Fruit fly (Drosophila melanogaster): Measurements from ENCODE around the gene CG10943.

CG10943 gene

dm6 chr3L:12842532-12842931, 20.2 kb downstream of the CG10943 start:
- no peak for TF ChIP-seq CG17801 (GFP tag; optimal IDR thresholded peaks at IDR 0.05; ENCODE audit: partially characterized antibody)

- no peak for TF ChIP-seq CG17801 (GFP tag; optimal IDR thresholded peaks at IDR 0.05; ENCODE audit: partially characterized antibody)
Measured at dm6 chr3L:12841459-12841858, 21.3 kb downstream of the CG10943 start.

- no peak for TF ChIP-seq CG17801 (GFP tag; optimal IDR thresholded peaks at IDR 0.05; ENCODE audit: partially characterized antibody)
Measured at dm6 chr3L:12839882-12840281, 22.8 kb downstream of the CG10943 start.

dm6 chr3L:12837196-12837720, 25.5 kb downstream of the CG10943 start:
- TF ChIP-seq CG17801 (GFP tag; optimal IDR thresholded peaks at IDR 0.05; ENCODE audit: partially characterized antibody), result no peak

dm6 chr3L:12835511-12836479, 26.9 kb downstream of the CG10943 start:
- TF ChIP-seq CG17801 (GFP tag; optimal IDR thresholded peaks at IDR 0.05; ENCODE audit: partially characterized antibody), result no peak

- TF ChIP-seq CG17801 (GFP tag; optimal IDR thresholded peaks at IDR 0.05; ENCODE audit: partially characterized antibody), result peak; percentile 91
Measured at dm6 chr3L:12834526-12835213, 28.1 kb downstream of the CG10943 start.

dm6 chr3L:12833864-12834525, 28.7 kb downstream of the CG10943 start:
- no peak for TF ChIP-seq CG17801 (GFP tag; optimal IDR thresholded peaks at IDR 0.05; ENCODE audit: partially characterized antibody)

dm6 chr3L:12833354-12833753, 29.4 kb downstream of the CG10943 start:
- no peak for TF ChIP-seq CG17801 (GFP tag; optimal IDR thresholded peaks at IDR 0.05; ENCODE audit: partially characterized antibody)

- TF ChIP-seq CG17801 (GFP tag; optimal IDR thresholded peaks at IDR 0.05; ENCODE audit: partially characterized antibody), result no peak
Measured at dm6 chr3L:12832355-12832881, 30.3 kb downstream of the CG10943 start.

dm6 chr3L:12831290-12831952, 31.3 kb downstream of the CG10943 start:
- TF ChIP-seq CG17801 (GFP tag; optimal IDR thresholded peaks at IDR 0.05; ENCODE audit: partially characterized antibody), result no peak

dm6 chr3L:12830416-12830815, 32.3 kb downstream of the CG10943 start:
- TF ChIP-seq CG17801 (GFP tag; optimal IDR thresholded peaks at IDR 0.05; ENCODE audit: partially characterized antibody), result no peak

- TF ChIP-seq CG17801 (GFP tag; optimal IDR thresholded peaks at IDR 0.05; ENCODE audit: partially characterized antibody), result no peak
Measured at dm6 chr3L:12828532-12828931, 34.2 kb downstream of the CG10943 start.

dm6 chr3L:12827705-12828104, 35.0 kb downstream of the CG10943 start:
- no peak for TF ChIP-seq CG17801 (GFP tag; optimal IDR thresholded peaks at IDR 0.05; ENCODE audit: partially characterized antibody)

- no peak for TF ChIP-seq CG17801 (GFP tag; optimal IDR thresholded peaks at IDR 0.05; ENCODE audit: partially characterized antibody)
Measured at dm6 chr3L:12815756-12816155, 47.0 kb downstream of the CG10943 start.
